Fruit fly (Drosophila melanogaster) ovary, adult (tissue): ENCODE results near the gene Aptx.

Experiments used
- CG17801 ChIP-seq: fragments of 200-800 bp; optimal IDR thresholded peaks from 2 replicates; lab custom pipeline; 2019; ENCODE audit warnings: missing biosample characterization, mild to moderate bottlenecking, missing genetic modification characterization, moderate library complexity; ENCODE audit not compliant: partially characterized antibody

The Aptx gene

DNA sequence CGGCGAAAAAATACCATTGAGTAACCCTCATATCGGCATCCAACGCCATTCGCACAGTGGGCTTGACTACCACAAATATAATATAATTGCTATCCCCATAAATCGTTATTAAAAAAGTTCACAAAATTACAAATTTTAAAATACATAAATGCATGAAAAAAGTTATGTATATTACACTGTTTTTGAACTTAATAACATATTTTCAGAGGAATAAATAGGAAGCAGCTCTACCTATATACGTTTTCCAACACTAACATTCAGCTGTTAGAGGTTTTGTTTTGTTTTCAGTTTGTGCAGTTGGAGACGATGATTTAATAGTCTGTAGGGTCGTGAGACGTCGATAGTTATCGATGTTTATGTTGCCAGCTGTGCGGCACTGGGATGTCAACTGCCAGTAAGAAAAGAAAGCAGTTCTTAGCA lies at the start of gene Aptx, which contains the start of gene Ino80:
Aptx (plus strand) TSS at position 360 of the 420 bp plus-strand sequence.
Ino80 (minus strand) TSS at position 58 of the 420 bp plus-strand sequence.
- peak; percentile 93 for TF ChIP-seq CG17801 (GFP tag; lab: Kevin White, UChicago)

dm6 chr3R:19353751-19354150 lies 49.5 kb upstream of the Aptx start, which contains the start of gene CG43203:
Gene CG43203, plus strand, starts transcription at chr3R:19354051.
- no peak for TF ChIP-seq CG17801 (GFP tag; lab: Kevin White, UChicago)

DNA sequence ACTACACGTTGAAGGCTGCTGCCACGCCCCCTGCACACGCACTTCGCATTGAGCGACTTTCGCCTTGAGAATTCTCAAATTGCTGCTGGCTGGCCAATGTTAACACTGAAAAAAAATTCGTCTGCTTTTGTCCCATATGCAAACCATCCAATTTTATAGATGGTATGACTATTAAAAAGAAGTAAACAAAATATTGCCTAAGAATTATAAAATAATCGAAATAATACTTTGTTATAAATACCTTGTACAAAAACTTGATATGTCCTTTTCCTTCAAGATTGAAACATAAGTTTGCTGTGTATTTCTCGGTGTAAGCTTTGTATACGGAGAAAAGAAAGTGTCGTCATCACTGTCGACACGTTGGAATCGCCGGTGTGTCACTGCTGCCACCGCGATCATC lies 40.4 kb upstream of the Aptx start:
- no peak for TF ChIP-seq CG17801 (GFP tag; lab: Kevin White, UChicago)

DNA sequence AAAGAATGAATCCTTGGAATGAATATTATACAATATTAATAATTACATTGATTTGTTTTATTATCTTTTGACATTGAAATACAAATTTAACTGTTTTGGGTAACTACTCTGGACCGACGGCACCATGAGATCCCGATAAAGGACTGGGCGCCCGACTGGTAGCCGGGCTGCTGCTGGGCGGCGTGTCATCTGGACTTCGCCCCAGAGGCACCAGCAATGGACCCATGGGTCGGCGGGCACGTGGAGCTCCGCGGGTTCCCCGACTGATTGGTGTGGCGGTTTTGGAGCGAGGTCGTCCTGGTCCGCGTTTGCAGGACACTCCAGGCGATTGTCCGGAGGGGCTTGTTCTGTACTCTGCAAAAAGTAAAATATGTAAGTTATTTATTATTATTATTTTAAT lies 34.2 kb upstream of the Aptx start:
- no peak for TF ChIP-seq CG17801 (GFP tag; lab: Kevin White, UChicago)

dm6 chr3R:19370693-19371092 lies 32.6 kb upstream of the Aptx start:
- no peak for TF ChIP-seq CG17801 (GFP tag; lab: Kevin White, UChicago)

DNA sequence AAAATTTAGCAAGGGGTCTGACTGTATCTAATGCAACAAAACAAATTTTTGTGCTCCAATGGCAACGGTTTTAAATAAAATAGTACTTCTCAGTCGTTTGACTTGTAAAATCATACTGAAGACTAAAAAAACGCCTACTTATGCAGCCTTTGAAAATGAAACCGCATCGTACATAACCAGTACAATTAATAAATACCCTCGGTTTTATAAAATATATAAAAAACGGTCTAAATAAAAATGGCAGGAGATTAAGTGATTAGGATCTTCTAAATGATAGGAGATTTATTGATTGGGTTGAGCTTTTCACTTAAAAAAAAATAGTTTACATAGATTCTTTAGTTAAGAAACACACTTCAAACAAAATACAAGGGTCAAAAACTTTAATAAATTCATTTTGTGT lies 28.6 kb upstream of the Aptx start, which contains the start of gene CG3581:
CG3581 (minus strand) TSS at position 101 of the 400 bp plus-strand sequence.
- no peak for TF ChIP-seq CG17801 (GFP tag; lab: Kevin White, UChicago)

DNA sequence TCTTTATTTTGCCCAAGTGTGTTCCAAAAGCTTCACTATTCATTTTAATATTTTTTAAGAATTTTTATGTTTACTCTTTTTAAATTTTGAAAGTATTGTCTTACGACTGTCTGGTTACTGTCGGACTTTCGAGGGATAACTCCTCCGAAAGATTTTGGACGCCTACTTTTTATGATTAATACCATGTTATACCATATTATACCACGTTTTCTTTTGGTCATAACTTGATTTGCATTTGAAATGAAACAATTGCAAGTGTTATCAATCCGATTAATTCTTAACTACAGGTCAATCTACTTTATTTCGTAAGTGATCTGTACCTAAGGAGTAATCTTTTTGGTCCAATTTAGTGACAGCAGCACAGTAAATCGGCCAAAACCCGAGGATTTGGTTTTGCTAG lies 27.3 kb upstream of the Aptx start, which contains the start of gene CG31404:
CG31404 (minus strand) TSS at position 101 of the 400 bp plus-strand sequence.
- TF ChIP-seq CG17801 (GFP tag; lab: Kevin White, UChicago): no peak

dm6 chr3R:19377125-19377524 lies 26.1 kb upstream of the Aptx start, which contains the start of gene CG31245:
Gene CG31245, minus strand, starts transcription at chr3R:19377225.
- no peak for TF ChIP-seq CG17801 (GFP tag; lab: Kevin White, UChicago)

DNA sequence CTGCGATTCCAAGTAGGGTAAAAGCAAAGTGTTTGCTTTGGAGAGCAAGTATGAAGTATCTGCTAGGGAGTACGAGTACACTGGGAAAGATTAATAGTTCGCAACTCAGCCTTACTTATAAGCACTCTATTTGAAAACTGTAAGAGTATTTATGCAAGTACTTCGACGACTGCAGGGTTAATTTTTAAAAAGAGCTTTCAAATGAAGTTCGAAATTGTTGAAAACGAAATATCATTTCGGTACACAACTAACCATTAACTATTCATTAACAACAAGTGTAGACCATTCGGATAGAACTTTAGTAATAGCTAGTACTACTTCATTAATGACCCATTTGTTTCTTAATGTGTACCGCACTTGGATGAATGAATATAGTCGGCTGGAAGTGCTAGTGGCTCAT lies 20.0 kb upstream of the Aptx start:
- TF ChIP-seq CG17801 (GFP tag; lab: Kevin White, UChicago): no peak

dm6 chr3R:19387608-19388007 lies 15.6 kb upstream of the Aptx start, which contains the start of gene CG3734:
Gene CG3734, plus strand, starts transcription at chr3R:19387861.
- no peak for TF ChIP-seq CG17801 (GFP tag; lab: Kevin White, UChicago)

DNA sequence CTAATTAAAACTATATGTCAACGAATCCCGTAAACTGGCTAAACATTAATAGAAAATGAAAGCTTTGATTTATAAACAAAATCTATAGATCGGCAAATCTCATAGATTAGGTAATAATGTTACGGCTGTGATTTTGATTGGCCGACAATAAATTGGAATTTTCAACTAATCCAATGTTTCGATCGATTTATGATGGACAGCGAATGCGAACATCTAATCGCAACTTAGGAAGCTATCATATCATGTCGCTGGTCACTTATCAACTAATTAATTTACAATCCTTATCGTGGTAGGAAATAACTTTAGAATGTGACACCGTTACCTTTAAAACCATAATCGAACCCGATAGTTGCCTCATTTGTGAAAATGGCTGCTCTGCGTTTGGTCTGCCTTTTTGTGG lies 13.3 kb upstream of the Aptx start, which contains the start of gene CG18493:
CG18493 (plus strand) TSS at position 352 of the 400 bp plus-strand sequence.
- no peak for TF ChIP-seq CG17801 (GFP tag; lab: Kevin White, UChicago)

- no peak for TF ChIP-seq CG17801 (GFP tag; lab: Kevin White, UChicago)
Observed at dm6 chr3R:19393060-19393459, 10.2 kb upstream of the Aptx start, which contains the start of gene CG3739. Gene CG3739, plus strand, starts transcription at chr3R:19393360.

dm6 chr3R:19398467-19398866 lies 4.8 kb upstream of the Aptx start, which contains the start of gene CG31244:
Gene CG31244, minus strand, starts transcription at chr3R:19398567.
- TF ChIP-seq CG17801 (GFP tag; lab: Kevin White, UChicago): no peak

DNA sequence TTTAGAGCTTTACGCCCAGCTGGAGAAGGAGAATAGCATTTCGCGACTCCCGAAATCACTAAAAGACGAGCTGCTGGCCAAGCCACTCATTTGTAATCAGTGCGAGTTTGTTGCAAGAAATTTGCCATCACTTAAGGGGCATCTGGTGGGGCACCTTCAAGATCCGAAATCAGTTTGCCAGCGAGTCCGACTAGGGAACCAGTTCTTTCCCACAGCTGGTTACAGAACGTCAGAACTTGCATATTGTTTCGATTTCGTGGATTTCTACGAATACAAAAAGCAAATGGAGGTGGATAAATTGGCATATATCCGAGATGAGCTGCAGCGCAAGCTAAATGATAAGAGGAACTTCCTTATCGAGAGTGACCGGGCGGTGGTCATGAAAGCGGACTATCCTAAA lies 1.0 kb downstream of the Aptx start:
- no peak for TF ChIP-seq CG17801 (GFP tag; lab: Kevin White, UChicago)

- TF ChIP-seq CG17801 (GFP tag; lab: Kevin White, UChicago): no peak
Observed at dm6 chr3R:19406852-19407251, 3.6 kb downstream of the Aptx start.

- no peak for TF ChIP-seq CG17801 (GFP tag; lab: Kevin White, UChicago)
Observed at dm6 chr3R:19408573-19408972, 5.3 kb downstream of the Aptx start, which contains the start of gene CG11626. Gene CG11626, plus strand, starts transcription at chr3R:19408873.
